Worm (Caenorhabditis elegans): ENCODE results near the gene lam-2.

DNA sequence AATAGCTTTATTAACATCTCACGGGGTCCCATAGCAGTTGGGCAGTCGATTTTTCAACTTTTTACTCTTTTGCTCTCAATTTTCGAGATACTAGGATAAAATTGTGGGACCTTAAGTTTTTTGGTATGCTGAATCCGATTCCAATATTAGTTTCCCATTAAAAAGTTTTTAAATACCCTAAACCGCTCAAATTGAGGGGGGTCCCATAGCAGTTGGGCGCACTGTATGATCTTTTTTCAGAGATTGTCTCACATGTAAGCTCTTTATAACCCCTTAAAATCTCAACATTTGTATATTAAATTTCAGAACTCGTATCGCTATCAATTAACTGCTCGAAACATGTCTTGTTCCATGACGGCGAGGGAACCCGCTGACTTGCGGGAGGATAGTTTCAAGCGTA is 44.9 kb downstream of the lam-2 start, which contains the start of gene C36B7.2:
- no peak for TF ChIP-seq mdl-1 (tag; optimal IDR thresholded peaks at IDR 0.05)
- TF ChIP-seq jun-1 (tag; optimal IDR thresholded peaks at IDR 0.05), result no peak
- TF ChIP-seq egl-5 (tag; optimal IDR thresholded peaks at IDR 0.05), result no peak
- TF ChIP-seq unc-62 (GFP tag; optimal IDR thresholded peaks at IDR 0.05), result no peak
- no peak for TF ChIP-seq nhr-77 (tag; optimal IDR thresholded peaks at IDR 0.05)
- TF ChIP-seq lin-39 (tag; optimal IDR thresholded peaks at IDR 0.05), result no peak
- no peak for TF ChIP-seq pha-4 (tag; optimal IDR thresholded peaks at IDR 0.05)
- TF ChIP-seq fkh-10 (GFP tag; optimal IDR thresholded peaks at IDR 0.05), result no peak
- no peak for TF ChIP-seq pqm-1 (tag; optimal IDR thresholded peaks at IDR 0.05)
- TF ChIP-seq nhr-67 (tag; optimal IDR thresholded peaks at IDR 0.05), result no peak
- no peak for TF ChIP-seq nhr-76 (tag; optimal IDR thresholded peaks at IDR 0.05)

Measured in whole organism, L3 larva.